Worm (Caenorhabditis elegans): ENCODE measurements around the gene npr-41.

The npr-41 gene

DNA sequence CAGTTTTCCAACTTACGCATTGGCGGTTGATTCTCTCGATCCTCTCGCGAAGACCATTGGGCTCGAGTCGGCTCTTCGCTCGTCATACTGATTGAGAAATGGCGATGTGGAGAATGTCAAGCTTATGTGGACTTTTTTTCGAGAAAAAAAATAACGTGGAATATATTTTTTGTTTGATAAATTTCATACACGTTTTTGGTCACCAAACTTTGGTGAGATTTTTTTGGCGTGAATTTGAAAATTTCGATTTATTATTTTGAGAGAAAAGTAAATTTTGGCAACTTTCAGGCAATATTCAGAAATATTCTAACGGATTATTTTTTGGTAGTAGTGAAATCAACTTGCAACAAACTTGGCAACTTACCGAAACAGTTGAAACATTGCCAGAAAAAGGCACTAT is 31.4 kb upstream of the npr-41 start, which contains the start of gene W02B12.12:
Gene W02B12.12 (minus strand): TSS at position 101 of the 400 bp plus-strand sequence.
- TF ChIP-seq elt-1 (tag; optimal IDR thresholded peaks at IDR 0.05; ENCODE audit: borderline replicate concordance, insufficient read depth) = no peak
- no peak for TF ChIP-seq drap-1 (GFP tag; optimal IDR thresholded peaks at IDR 0.05)
- no peak for TF ChIP-seq unc-62 (GFP tag; optimal IDR thresholded peaks at IDR 0.05)
- no peak for TF ChIP-seq bed-3 (GFP tag; optimal IDR thresholded peaks at IDR 0.05)
- TF ChIP-seq lin-32 (GFP tag; optimal IDR thresholded peaks at IDR 0.05) = no peak
- TF ChIP-seq unc-120 (tag; optimal IDR thresholded peaks at IDR 0.05; ENCODE audit: poor library complexity, severe bottlenecking) = no peak
- no peak for TF ChIP-seq pha-4 (tag; optimal IDR thresholded peaks at IDR 0.05)
- TF ChIP-seq snpc-4 (tag; optimal IDR thresholded peaks at IDR 0.05) = no peak
- no peak for TF ChIP-seq blmp-1 (tag; optimal IDR thresholded peaks at IDR 0.05)
- no peak for TF ChIP-seq ceh-83 (GFP tag; optimal IDR thresholded peaks at IDR 0.05)
- TF ChIP-seq mep-1 (tag; optimal IDR thresholded peaks at IDR 0.05) = no peak

DNA sequence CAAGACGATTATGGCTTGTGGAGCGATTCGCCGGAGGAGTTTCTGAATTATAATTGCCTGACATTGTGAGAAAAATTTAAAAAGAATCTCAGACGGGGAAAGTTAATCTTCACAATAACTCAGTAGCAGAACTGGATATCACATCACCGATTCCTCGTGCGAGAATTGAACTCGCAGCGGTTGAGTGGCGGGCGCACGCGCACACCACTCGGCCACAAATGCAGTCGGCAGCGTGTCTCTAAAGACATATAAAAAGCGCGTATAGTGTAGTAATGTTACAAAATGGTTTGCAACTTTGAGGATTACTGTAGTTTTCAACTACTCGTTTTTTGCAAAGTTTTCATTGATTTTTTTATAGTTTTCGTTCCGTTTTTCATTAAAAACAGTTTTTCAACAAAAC is 25.9 kb upstream of the npr-41 start:
- TF ChIP-seq elt-3 (tag; optimal IDR thresholded peaks at IDR 0.05) (no peak), unc-62 (GFP tag; optimal IDR thresholded peaks at IDR 0.05) (peak; percentile 74), mls-2 (tag; optimal IDR thresholded peaks at IDR 0.05) (peak; percentile 99), nhr-76 (tag; optimal IDR thresholded peaks at IDR 0.05) (no peak), flh-1 (GFP tag; optimal IDR thresholded peaks at IDR 0.05) (peak; percentile 96), mep-1 (tag; optimal IDR thresholded peaks at IDR 0.05) (peak; percentile 80), sptf-1 (tag; optimal IDR thresholded peaks at IDR 0.05) (peak; percentile 100), ham-2 (GFP tag; optimal IDR thresholded peaks at IDR 0.05) (peak; percentile 95), sem-2 (GFP tag; optimal IDR thresholded peaks at IDR 0.05) (peak; percentile 94), lin-32 (GFP tag; optimal IDR thresholded peaks at IDR 0.05) (peak; percentile 96), ztf-11 (tag; optimal IDR thresholded peaks at IDR 0.05) (peak; percentile 58), M03D4.4 (tag; optimal IDR thresholded peaks at IDR 0.05) (peak; percentile 97), pha-4 (tag; optimal IDR thresholded peaks at IDR 0.05) (peak; percentile 66), nhr-237 (tag; optimal IDR thresholded peaks at IDR 0.05) (no peak), lin-13 (tag; optimal IDR thresholded peaks at IDR 0.05) (peak; percentile 81), mab-5 (tag; optimal IDR thresholded peaks at IDR 0.05) (no peak), nhr-28 (tag; optimal IDR thresholded peaks at IDR 0.05) (peak; percentile 48), elt-1 (tag; optimal IDR thresholded peaks at IDR 0.05; ENCODE audit: borderline replicate concordance, insufficient read depth) (no peak), nhr-12 (tag; optimal IDR thresholded peaks at IDR 0.05) (no peak), tbx-8 (GFP tag; optimal IDR thresholded peaks at IDR 0.05) (peak; percentile 93), ceh-39 (tag; optimal IDR thresholded peaks at IDR 0.05) (no peak), zip-8 (tag; optimal IDR thresholded peaks at IDR 0.05) (no peak), drap-1 (GFP tag; optimal IDR thresholded peaks at IDR 0.05) (peak; percentile 98), ces-1 (GFP tag; optimal IDR thresholded peaks at IDR 0.05) (no peak), snpc-4 (tag; optimal IDR thresholded peaks at IDR 0.05) (no peak), hlh-1 (tag; optimal IDR thresholded peaks at IDR 0.05) (no peak), blmp-1 (tag; optimal IDR thresholded peaks at IDR 0.05) (no peak), lsy-2 (tag; optimal IDR thresholded peaks at IDR 0.05) (peak; percentile 84), unc-120 (tag; optimal IDR thresholded peaks at IDR 0.05; ENCODE audit: poor library complexity, severe bottlenecking) (peak; percentile 94), bed-3 (GFP tag; optimal IDR thresholded peaks at IDR 0.05) (peak; percentile 92), unc-39 (tag; optimal IDR thresholded peaks at IDR 0.05) (no peak), ceh-83 (GFP tag; optimal IDR thresholded peaks at IDR 0.05) (peak; percentile 99), cnd-1 (tag; optimal IDR thresholded peaks at IDR 0.05) (peak; percentile 98), ceh-43 (GFP tag; optimal IDR thresholded peaks at IDR 0.05) (peak; percentile 93), nhr-2 (tag; optimal IDR thresholded peaks at IDR 0.05) (no peak)

DNA sequence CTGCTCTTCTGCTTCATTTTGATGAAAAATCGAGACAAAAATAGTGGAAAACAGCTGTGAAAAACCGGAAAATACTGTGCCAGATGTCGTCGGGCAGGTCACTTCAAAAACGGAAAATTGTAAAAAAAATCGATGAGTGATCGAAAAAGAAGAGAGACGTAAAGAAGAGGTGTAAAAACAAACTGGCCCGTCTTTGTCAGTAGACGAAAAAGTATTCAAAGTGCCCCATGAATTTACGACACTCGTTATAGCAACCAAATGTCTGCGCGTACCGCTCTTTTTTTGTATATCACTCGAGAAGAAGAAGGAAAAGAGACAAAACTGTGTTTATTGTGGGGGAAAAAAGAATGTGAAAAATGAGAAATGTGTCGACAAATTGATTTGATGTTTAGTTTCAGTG is 25.3 kb upstream of the npr-41 start, which contains the start of gene twk-5:
Gene twk-5 (minus strand): TSS at position 101 of the 400 bp plus-strand sequence.
- TF ChIP-seq unc-62 (GFP tag; optimal IDR thresholded peaks at IDR 0.05) = no peak
- no peak for TF ChIP-seq flh-1 (GFP tag; optimal IDR thresholded peaks at IDR 0.05)
- TF ChIP-seq nhr-12 (tag; optimal IDR thresholded peaks at IDR 0.05) = no peak
- TF ChIP-seq ztf-11 (tag; optimal IDR thresholded peaks at IDR 0.05) = no peak
- no peak for TF ChIP-seq lsy-2 (tag; optimal IDR thresholded peaks at IDR 0.05)
- TF ChIP-seq unc-120 (tag; optimal IDR thresholded peaks at IDR 0.05; ENCODE audit: poor library complexity, severe bottlenecking) = no peak
- no peak for TF ChIP-seq elt-3 (tag; optimal IDR thresholded peaks at IDR 0.05)
- no peak for TF ChIP-seq M03D4.4 (tag; optimal IDR thresholded peaks at IDR 0.05)
- TF ChIP-seq mls-2 (tag; optimal IDR thresholded peaks at IDR 0.05) = no peak
- no peak for TF ChIP-seq nhr-28 (tag; optimal IDR thresholded peaks at IDR 0.05)
- no peak for TF ChIP-seq tbx-8 (GFP tag; optimal IDR thresholded peaks at IDR 0.05)
- TF ChIP-seq sem-2 (GFP tag; optimal IDR thresholded peaks at IDR 0.05) = no peak
